Fruit fly (Drosophila melanogaster) whole organism, embryonic: ENCODE measurements around the gene Pex3.

Experiments used
- ATbp ChIP-seq: fragments of 200-800 bp; sonication (Bioruptor generic); optimal IDR thresholded peaks from 2 replicates; lab custom pipeline; 2017; ENCODE audit warnings: missing biosample characterization, mild to moderate bottlenecking, missing genetic modification characterization, missing genetic modification reagents
- B-H1 ChIP-seq: fragments of 200-800 bp; sonication (Bioruptor generic); IDR thresholded peaks from 3 replicates; pipeline ENCODE4 v1.3.6; 2022; ENCODE audit warnings: missing biosample characterization, missing genetic modification characterization
- CG10267 ChIP-seq: fragments of 200-800 bp; sonication (Bioruptor generic); optimal IDR thresholded peaks from 2 replicates; lab custom pipeline; 2018; ENCODE audit warnings: missing biosample characterization, mild to moderate bottlenecking, missing genetic modification characterization, moderate library complexity
- CG10321 ChIP-seq: fragments of 200-800 bp; sonication (Bioruptor generic); IDR thresholded peaks from 2 replicates; pipeline ENCODE4 v1.3.6; 2022; ENCODE audit warnings: missing biosample characterization, missing genetic modification characterization
- CG10979 ChIP-seq: fragments of 200-800 bp; sonication (Bioruptor generic); optimal IDR thresholded peaks from 2 replicates; lab custom pipeline; 2018; ENCODE audit warnings: missing biosample characterization, mild to moderate bottlenecking, missing genetic modification characterization, moderate library complexity
- CG12104 ChIP-seq: fragments of 200-800 bp; sonication (Bioruptor generic); optimal IDR thresholded peaks from 3 replicates; lab custom pipeline; 2016; ENCODE audit warnings: missing biosample characterization, missing genetic modification characterization
- CG14014 ChIP-seq: fragments of 200-800 bp; sonication (Bioruptor generic); IDR thresholded peaks from 2 replicates; pipeline ENCODE4 v1.3.6; 2022; ENCODE audit warnings: missing biosample characterization, missing genetic modification characterization
- CG17359 ChIP-seq: fragments of 200-800 bp; sonication (Bioruptor generic); optimal IDR thresholded peaks from 3 replicates; lab custom pipeline; 2018; ENCODE audit warnings: missing biosample characterization, mild to moderate bottlenecking, missing genetic modification characterization, moderate library complexity
- CG1832 ChIP-seq: fragments of 200-800 bp; sonication (Bioruptor generic); optimal IDR thresholded peaks from 2 replicates; lab custom pipeline; 2017; ENCODE audit warnings: missing biosample characterization, mild to moderate bottlenecking, missing genetic modification characterization, inconsistent platforms
- CG18599 ChIP-seq: fragments of 200-800 bp; sonication (Bioruptor generic); optimal IDR thresholded peaks from 3 replicates; lab custom pipeline; 2017; ENCODE audit warnings: missing biosample characterization, missing genetic modification characterization, mild to moderate bottlenecking, moderate library complexity, missing genetic modification reagents
- CG2129 ChIP-seq: fragments of 200-800 bp; sonication (Bioruptor generic); IDR thresholded peaks from 2 replicates; pipeline ENCODE4 v1.3.6; 2022; ENCODE audit warnings: missing biosample characterization, missing genetic modification characterization; ENCODE audit not compliant: partially characterized antibody
- CG2199 ChIP-seq: fragments of 200-800 bp; sonication (Bioruptor generic); IDR thresholded peaks from 3 replicates; pipeline ENCODE4 v1.3.6; 2022; ENCODE audit warnings: missing biosample characterization, missing genetic modification characterization
- CG2678 ChIP-seq: fragments of 200-800 bp; sonication (Bioruptor generic); optimal IDR thresholded peaks from 3 replicates; lab custom pipeline; 2019; ENCODE audit warnings: missing biosample characterization, mild to moderate bottlenecking, missing genetic modification characterization, moderate library complexity
- CG2712 ChIP-seq: fragments of 200-800 bp; optimal IDR thresholded peaks from 3 replicates; lab custom pipeline; 2019; ENCODE audit warnings: missing biosample characterization, mild to moderate bottlenecking, missing genetic modification characterization, moderate library complexity
- CG30403 ChIP-seq: fragments of 200-800 bp; sonication (Bioruptor generic); optimal IDR thresholded peaks from 3 replicates; lab custom pipeline; 2016; ENCODE audit warnings: missing biosample characterization, missing genetic modification characterization
- CG31441 ChIP-seq: fragments of 200-800 bp; sonication (Bioruptor generic); IDR thresholded peaks from 2 replicates; pipeline ENCODE4 v1.3.6; 2022; ENCODE audit warnings: missing biosample characterization, missing genetic modification characterization
- CG3281 ChIP-seq: fragments of 200-800 bp; sonication (Bioruptor generic); optimal IDR thresholded peaks from 3 replicates; lab custom pipeline; 2017; ENCODE audit warnings: missing biosample characterization, mild to moderate bottlenecking, missing genetic modification characterization
- CG3847 ChIP-seq: fragments of 200-800 bp; sonication (Bioruptor generic); IDR thresholded peaks from 2 replicates; pipeline ENCODE4 v1.3.6; 2022; ENCODE audit warnings: missing biosample characterization, missing genetic modification characterization
- CG6175 ChIP-seq: fragments of 200-800 bp; sonication (Bioruptor generic); IDR thresholded peaks from 3 replicates; pipeline ENCODE4 v1.3.6; 2022; ENCODE audit warnings: missing biosample characterization, missing genetic modification characterization
- CG6254 ChIP-seq: fragments of 200-800 bp; sonication (Bioruptor generic); optimal IDR thresholded peaks from 3 replicates; lab custom pipeline; 2017; ENCODE audit warnings: mild to moderate bottlenecking, missing biosample characterization, missing genetic modification reagents, missing genetic modification characterization
- CG9215 ChIP-seq: fragments of 200-800 bp; sonication (Bioruptor generic); IDR thresholded peaks from 2 replicates; pipeline ENCODE4 v1.3.6; 2022; ENCODE audit warnings: missing biosample characterization, missing genetic modification characterization
- D ChIP-seq, 2 experiments: fragments of 200-800 bp in 1 of 2; fragments of >200 bp in 1 of 2; sonication (Bioruptor generic) in 1 of 2; optimal IDR thresholded peaks; 2 replicates in 1 of 2; 3 replicates in 1 of 2; lab custom pipeline; 2017; ENCODE audit warnings: mild to moderate bottlenecking in 1 of 2, missing biosample characterization in 1 of 2, missing genetic modification characterization in 1 of 2, missing genetic modification reagents in 1 of 2
- Doc2 ChIP-seq: fragments of 200-800 bp; sonication (Bioruptor generic); IDR thresholded peaks from 2 replicates; pipeline ENCODE4 v1.3.6; 2022; ENCODE audit warnings: missing biosample characterization, missing genetic modification characterization
- Dref ChIP-seq: fragments of 200-800 bp; sonication (Bioruptor generic); IDR thresholded peaks from 2 replicates; pipeline ENCODE4 v1.3.6; 2022; ENCODE audit warnings: missing biosample characterization, missing genetic modification characterization
- Drgx ChIP-seq: fragments of 200-800 bp; sonication (Bioruptor generic); IDR thresholded peaks from 2 replicates; pipeline ENCODE4 v1.3.6; 2022; ENCODE audit warnings: missing biosample characterization, missing genetic modification characterization
- Ets97D ChIP-seq: fragments of 200-800 bp; sonication (Bioruptor generic); optimal IDR thresholded peaks from 3 replicates; lab custom pipeline; 2016; ENCODE audit warnings: missing biosample characterization, missing genetic modification characterization
- Fer1 ChIP-seq: fragments of 200-800 bp; sonication (Bioruptor generic); optimal IDR thresholded peaks from 2 replicates; lab custom pipeline; 2017; ENCODE audit warnings: missing biosample characterization, mild to moderate bottlenecking, missing genetic modification characterization
- Gsc ChIP-seq: fragments of 200-800 bp; sonication (Bioruptor generic); IDR thresholded peaks from 2 replicates; pipeline ENCODE4 v1.3.6; 2022; ENCODE audit warnings: missing biosample characterization, missing genetic modification characterization
- Hmr ChIP-seq: fragments of 200-800 bp; sonication (Bioruptor generic); optimal IDR thresholded peaks from 3 replicates; lab custom pipeline; 2017; ENCODE audit warnings: mild to moderate bottlenecking, missing biosample characterization, missing genetic modification reagents, missing genetic modification characterization
- Med ChIP-seq: fragments of 200-800 bp; sonication (Bioruptor generic); peaks from one replicate; lab custom pipeline; 2016; ENCODE audit warnings: missing biosample characterization, missing genetic modification characterization, mild to moderate bottlenecking, inconsistent platforms, moderate library complexity
- Nf-YB ChIP-seq: fragments of 200-800 bp; sonication (Bioruptor generic); optimal IDR thresholded peaks from 3 replicates; lab custom pipeline; 2019; ENCODE audit warnings: missing biosample characterization, mild to moderate bottlenecking, missing genetic modification characterization, moderate library complexity
- Nf-YC ChIP-seq: fragments of 200-800 bp; optimal IDR thresholded peaks from 3 replicates; lab custom pipeline; 2019; ENCODE audit warnings: missing biosample characterization, mild to moderate bottlenecking, missing genetic modification characterization, moderate library complexity
- Vsx1 ChIP-seq: fragments of 200-800 bp; sonication (Bioruptor generic); optimal IDR thresholded peaks from 2 replicates; lab custom pipeline; 2017; ENCODE audit warnings: missing biosample characterization, mild to moderate bottlenecking, missing genetic modification characterization, missing genetic modification reagents
- abd-A ChIP-seq: fragments of 200-800 bp; sonication (Bioruptor generic); optimal IDR thresholded peaks from 3 replicates; lab custom pipeline; 2019; ENCODE audit warnings: missing biosample characterization, mild to moderate bottlenecking, missing genetic modification characterization, moderate library complexity
- bcd ChIP-seq: fragments of 200-800 bp; sonication (Bioruptor generic); optimal IDR thresholded peaks from 2 replicates; lab custom pipeline; 2017; ENCODE audit warnings: missing biosample characterization, mild to moderate bottlenecking, missing genetic modification characterization
- dmrt11E ChIP-seq: fragments of 200-800 bp; sonication (Bioruptor generic); optimal IDR thresholded peaks from 3 replicates; lab custom pipeline; 2018; ENCODE audit warnings: missing biosample characterization, mild to moderate bottlenecking, missing genetic modification characterization, moderate library complexity
- fd96Cb ChIP-seq: fragments of 200-800 bp; sonication (Bioruptor generic); optimal IDR thresholded peaks from 2 replicates; lab custom pipeline; 2018; ENCODE audit warnings: missing biosample characterization, mild to moderate bottlenecking, missing genetic modification characterization, moderate library complexity
- gem ChIP-seq: fragments of 200-800 bp; sonication (Bioruptor generic); optimal IDR thresholded peaks from 2 replicates; lab custom pipeline; 2019; ENCODE audit warnings: missing biosample characterization, mild to moderate bottlenecking, missing genetic modification characterization, moderate library complexity
- grn ChIP-seq: fragments of 200-800 bp; sonication (Bioruptor generic); optimal IDR thresholded peaks from 3 replicates; lab custom pipeline; 2017; ENCODE audit warnings: missing biosample characterization, missing genetic modification characterization
- hkb ChIP-seq, 2 experiments: fragments of 200-800 bp in 1 of 2; fragments of >200 bp in 1 of 2; sonication (Bioruptor generic) in 1 of 2; IDR thresholded peaks in 1 of 2; optimal IDR thresholded peaks in 1 of 2; 2 replicates each; pipeline versions ENCODE4 v1.3.6 to Lab custom; 2017 to 2022; ENCODE audit warnings: missing biosample characterization in 1 of 2, missing genetic modification characterization in 1 of 2
- lab ChIP-seq: fragments of 200-800 bp; sonication (Bioruptor generic); optimal IDR thresholded peaks from 3 replicates; lab custom pipeline; 2017; ENCODE audit warnings: missing biosample characterization, missing genetic modification characterization, mild to moderate bottlenecking, moderate library complexity, missing genetic modification reagents
- mirr ChIP-seq: fragments of 200-800 bp; sonication (Bioruptor generic); optimal IDR thresholded peaks from 3 replicates; lab custom pipeline; 2018; ENCODE audit warnings: missing biosample characterization, mild to moderate bottlenecking, missing genetic modification characterization
- ro ChIP-seq: fragments of 200-800 bp; sonication (Bioruptor generic); IDR thresholded peaks from 2 replicates; pipeline ENCODE4 v1.3.6; 2022; ENCODE audit warnings: missing biosample characterization, missing genetic modification characterization
- ssp ChIP-seq: fragments of 200-800 bp; sonication (Bioruptor generic); IDR thresholded peaks from 2 replicates; pipeline ENCODE4 v1.3.6; 2022; ENCODE audit warnings: missing biosample characterization, missing genetic modification characterization
- tin ChIP-seq: fragments of 200-800 bp; sonication (Bioruptor generic); optimal IDR thresholded peaks from 3 replicates; lab custom pipeline; 2016; ENCODE audit warnings: missing biosample characterization, missing genetic modification characterization
- trem ChIP-seq: fragments of 200-800 bp; optimal IDR thresholded peaks from 3 replicates; lab custom pipeline; 2019; ENCODE audit warnings: missing biosample characterization, mild to moderate bottlenecking, missing genetic modification characterization, moderate library complexity
- ttk ChIP-seq: fragments of 200-800 bp; sonication (Bioruptor generic); IDR thresholded peaks from 2 replicates; pipeline ENCODE4 v2.1.2; 2022; ENCODE audit warnings: missing biosample characterization, missing genetic modification characterization
- unpg ChIP-seq: fragments of 200-800 bp; sonication (Bioruptor generic); optimal IDR thresholded peaks from 3 replicates; lab custom pipeline; 2018; ENCODE audit warnings: missing biosample characterization, mild to moderate bottlenecking, missing genetic modification characterization, moderate library complexity

Pex3 gene

dm6 chr3L:15171769-15172403 is 27.7 kb downstream of the Pex3 start (continued):
- TF ChIP-seq CG18599 (peak; percentile 38), CG10979 (tag; lab: Kevin White, UChicago) (peak; percentile 47), ATbp (GFP tag; lab: Kevin White, UChicago) (peak; percentile 36), Nf-YC (tag; lab: Kevin White, UChicago) (peak; percentile 87), CG9215 (no peak), Drgx (GFP tag; lab: Robert Waterston, UW) (peak; percentile 40; the same call in 1 of the 2 replicates), D (optimal IDR thresholded peaks at IDR 0.05; lab: Kevin White, UChicago) (no peak), D (GFP tag; optimal IDR thresholded peaks at IDR 0.05; lab: Kevin White, UChicago) (peak; percentile 31), CG3847 (no peak), abd-A (tag; lab: Kevin White, UChicago) (peak; percentile 14), Hmr (GFP tag; lab: Kevin White, UChicago) (peak; percentile 3), Dref (GFP tag; lab: Robert Waterston, UW) (no peak), CG2129 (no peak), bcd (peak; percentile 4), CG2199 (GFP tag; lab: Robert Waterston, UW) (0 out of 3 replicates have a peak, but pooled peaks have one; percentile 45), gem (tag; lab: Kevin White, UChicago) (peak; percentile 54), fd96Cb (tag; lab: Kevin White, UChicago) (peak; percentile 31), Vsx1 (peak; percentile 17), tin (GFP tag; lab: Kevin White, UChicago) (peak; percentile 1), hkb (optimal IDR thresholded peaks at IDR 0.05; lab: Kevin White, UChicago) (no peak), hkb (GFP tag; IDR thresholded peaks at IDR 0.05; lab: Robert Waterston, UW) (0 out of 2 replicates have a peak, but pooled peaks have one; percentile 9), Fer1 (GFP tag; lab: Kevin White, UChicago) (peak; percentile 29), CG2712 (tag; lab: Kevin White, UChicago) (peak; percentile 31), CG31441 (GFP tag; lab: Robert Waterston, UW) (no peak), unpg (GFP tag; lab: Kevin White, UChicago) (peak; percentile 21), B-H1 (no peak), Gsc (GFP tag; lab: Robert Waterston, UW) (no peak), CG10321 (GFP tag; lab: Robert Waterston, UW) (peak; percentile 62), Nf-YB (GFP tag; lab: Kevin White, UChicago) (peak; percentile 90), CG1832 (GFP tag; lab: Kevin White, UChicago) (peak; percentile 47), ssp (GFP tag; lab: Robert Waterston, UW) (no peak), CG10267 (tag; lab: Kevin White, UChicago) (peak; percentile 14), Ets97D (GFP tag; lab: Kevin White, UChicago) (no peak), Med (GFP tag; lab: Kevin White, UChicago) (peak; percentile 44), Doc2 (GFP tag; lab: Robert Waterston, UW) (0 out of 2 replicates have a peak, but pooled peaks have one; percentile 20), CG12104 (GFP tag; lab: Kevin White, UChicago) (peak; percentile 28), trem (tag; lab: Kevin White, UChicago) (no peak), CG30403 (GFP tag; lab: Kevin White, UChicago) (peak; percentile 4), CG2678 (tag; lab: Kevin White, UChicago) (peak; percentile 10), mirr (no peak), CG17359 (tag; lab: Kevin White, UChicago) (peak; percentile 3), ro (GFP tag; lab: Robert Waterston, UW) (no peak), CG6175 (GFP tag; lab: Robert Waterston, UW) (peak; percentile 55; the same call in 1 of the 3 replicates), CG14014 (GFP tag; lab: Robert Waterston, UW) (no peak), dmrt11E (tag; lab: Kevin White, UChicago) (peak; percentile 29), grn (GFP tag; lab: Kevin White, UChicago) (peak; percentile 25), CG6254 (GFP tag; lab: Kevin White, UChicago) (peak; percentile 46), CG3281 (peak; percentile 10), ttk (GFP tag; lab: Robert Waterston, UW) (0 out of 2 replicates have a peak, but pooled peaks have one; percentile 5), lab (GFP tag; lab: Kevin White, UChicago) (peak; percentile 33)
